Worm (Caenorhabditis elegans) whole organism, young adult: ENCODE results near the gene F49E11.2.
A peak's percentile ranks its signal among the peaks of the same experiment; 100 is the strongest.

Experiments
- B0035.1 ChIP-seq: sonication (generic microtip); optimal IDR thresholded peaks from 2 replicates; lab custom pipeline; 2016; ENCODE audit warnings: missing genetic modification characterization, mild to moderate bottlenecking, missing compliant biosample characterization, missing genotype, missing genetic modification reagents
- B0261.1 ChIP-seq: sonication (generic microtip); optimal IDR thresholded peaks from 2 replicates; lab custom pipeline; 2016; ENCODE audit warnings: mild to moderate bottlenecking, missing genetic modification characterization, moderate library complexity, missing compliant biosample characterization
- C06A6.2 ChIP-seq: fragments of 200-800 bp; sonication (Bioruptor generic); conservative IDR thresholded peaks from 2 replicates; pipeline ENCODE4 v1.3.6; 2022; ENCODE audit warnings: missing genetic modification characterization, missing compliant biosample characterization
- F22D6.2 ChIP-seq: sonication (generic microtip); optimal IDR thresholded peaks from 2 replicates; lab custom pipeline; 2016; ENCODE audit warnings: mild to moderate bottlenecking, missing genetic modification characterization, missing compliant biosample characterization
- F23B12.7 ChIP-seq: sonication (generic microtip); optimal IDR thresholded peaks from 2 replicates; lab custom pipeline; 2017; ENCODE audit warnings: missing genetic modification characterization, mild to moderate bottlenecking, missing compliant biosample characterization, antibody characterized with exemption, moderate library complexity; ENCODE audit not compliant: insufficient read depth
- F33H1.4 ChIP-seq: fragments of 200-800 bp; sonication (Bioruptor generic); IDR thresholded peaks from 2 replicates; pipeline ENCODE4 v1.3.6; 2022; ENCODE audit warnings: missing genetic modification reagents, missing genetic modification characterization, missing compliant biosample characterization
- F37B4.10 ChIP-seq: fragments of 200-800 bp; sonication (Bioruptor generic); IDR thresholded peaks from 2 replicates; pipeline ENCODE4 v1.3.6; 2022; ENCODE audit warnings: missing genetic modification characterization, missing compliant biosample characterization
- K11D2.4 ChIP-seq: fragments of 200-800 bp; sonication (Bioruptor generic); IDR thresholded peaks from 2 replicates; pipeline ENCODE4 v1.3.6; 2022; ENCODE audit warnings: missing genetic modification reagents, missing genetic modification characterization, missing compliant biosample characterization
- K12H6.12 ChIP-seq: fragments of 200-800 bp; sonication (Bioruptor generic); optimal IDR thresholded peaks from 2 replicates; lab custom pipeline; 2018; ENCODE audit warnings: mild to moderate bottlenecking, missing genetic modification characterization, missing compliant biosample characterization
- Y53G8AR.9 ChIP-seq: fragments of 200-800 bp; sonication (Bioruptor generic); conservative IDR thresholded peaks from 2 replicates; pipeline ENCODE4 v1.3.6; 2022; ENCODE audit warnings: missing genetic modification reagents, missing genetic modification characterization, missing compliant biosample characterization
- Y56A3A.18 ChIP-seq: fragments of 200-800 bp; sonication (Bioruptor generic); IDR thresholded peaks from 2 replicates; pipeline ENCODE4 v1.3.6; 2022; ENCODE audit warnings: missing genetic modification reagents, missing genetic modification characterization, missing compliant biosample characterization
- ZK185.1 ChIP-seq: sonication (generic microtip); optimal IDR thresholded peaks from 2 replicates; lab custom pipeline; 2016; ENCODE audit warnings: mild to moderate bottlenecking, missing genetic modification characterization, missing compliant biosample characterization; ENCODE audit not compliant: poor library complexity, severe bottlenecking
- aptf-3 ChIP-seq: fragments of 200-800 bp; sonication (Bioruptor generic); IDR thresholded peaks from 2 replicates; pipeline ENCODE4 v1.3.6; 2022; ENCODE audit warnings: missing genetic modification characterization, missing compliant biosample characterization
- atf-7 ChIP-seq: sonication (generic microtip); optimal IDR thresholded peaks from 2 replicates; lab custom pipeline; 2017; ENCODE audit warnings: mild to moderate bottlenecking, missing genetic modification characterization, missing compliant biosample characterization
- attf-3 ChIP-seq: fragments of 200-800 bp; sonication (Bioruptor generic); conservative IDR thresholded peaks from 2 replicates; pipeline ENCODE4 v1.3.6; 2022; ENCODE audit warnings: missing genetic modification reagents, missing genetic modification characterization, missing compliant biosample characterization
- attf-6 ChIP-seq: fragments of 200-800 bp; sonication (Bioruptor generic); IDR thresholded peaks from 2 replicates; pipeline ENCODE4 v1.3.6; 2022; ENCODE audit warnings: missing genetic modification reagents, missing genetic modification characterization, missing compliant biosample characterization
- ceh-91 ChIP-seq: fragments of 200-800 bp; sonication (Bioruptor generic); IDR thresholded peaks from 2 replicates; pipeline ENCODE4 v1.3.6; 2022; ENCODE audit warnings: missing genetic modification reagents, missing genetic modification characterization, missing compliant biosample characterization
- dpff-1 ChIP-seq: sonication (generic microtip); optimal IDR thresholded peaks from 2 replicates; lab custom pipeline; 2017; ENCODE audit warnings: mild to moderate bottlenecking, missing genetic modification characterization, missing compliant biosample characterization
- egl-18 ChIP-seq: fragments of 200-800 bp; sonication (Bioruptor generic); IDR thresholded peaks from 2 replicates; pipeline ENCODE4 v1.3.6; 2022; ENCODE audit warnings: missing genetic modification reagents, missing genetic modification characterization, missing compliant biosample characterization
- ekl-4 ChIP-seq: fragments of 200-800 bp; sonication (Bioruptor generic); IDR thresholded peaks from 2 replicates; pipeline ENCODE4 v1.3.6; 2022; ENCODE audit warnings: missing genetic modification reagents, missing genetic modification characterization, missing compliant biosample characterization
- hlh-12 ChIP-seq: sonication (generic microtip); optimal IDR thresholded peaks from 2 replicates; lab custom pipeline; 2016; ENCODE audit warnings: missing genetic modification characterization, missing compliant biosample characterization
- hrde-1 ChIP-seq: sonication (generic microtip); optimal IDR thresholded peaks from 2 replicates; lab custom pipeline; 2016; ENCODE audit warnings: missing genetic modification characterization, mild to moderate bottlenecking, missing compliant biosample characterization, moderate library complexity, missing genotype, missing genetic modification reagents, borderline replicate concordance
- hsf-1 ChIP-seq: fragments of 200-800 bp; sonication (Bioruptor generic); IDR thresholded peaks from 2 replicates; pipeline ENCODE4 v1.3.6; 2022; ENCODE audit warnings: missing genetic modification reagents, missing genetic modification characterization, missing compliant biosample characterization
- let-607 ChIP-seq, 2 experiments: fragments of 200-800 bp in 1 of 2; sonication (Bioruptor generic) in 1 of 2; sonication (generic microtip) in 1 of 2; optimal IDR thresholded peaks; 2 replicates each; lab custom pipeline; 2016 to 2018; ENCODE audit warnings: mild to moderate bottlenecking in 2 of 2, missing compliant biosample characterization in 2 of 2, missing genetic modification characterization in 2 of 2, moderate library complexity in 2 of 2, missing genotype in 1 of 2
- lin-54 ChIP-seq: fragments of 200-800 bp; sonication (Bioruptor generic); optimal IDR thresholded peaks from 2 replicates; lab custom pipeline; 2018; ENCODE audit warnings: mild to moderate bottlenecking, missing genetic modification characterization, missing compliant biosample characterization
- lsl-1 ChIP-seq: fragments of 200-800 bp; sonication (Bioruptor generic); optimal IDR thresholded peaks from 2 replicates; lab custom pipeline; 2018; ENCODE audit warnings: mild to moderate bottlenecking, missing genetic modification characterization, moderate library complexity, missing compliant biosample characterization
- madf-10 ChIP-seq: sonication (generic microtip); optimal IDR thresholded peaks from 2 replicates; lab custom pipeline; 2016; ENCODE audit warnings: mild to moderate bottlenecking, missing genetic modification characterization, missing compliant biosample characterization
- madf-3 ChIP-seq: fragments of 200-800 bp; sonication (Bioruptor generic); IDR thresholded peaks from 2 replicates; pipeline ENCODE4 v1.3.6; 2022; ENCODE audit warnings: missing genetic modification reagents, missing genetic modification characterization, missing compliant biosample characterization
- mes-4 ChIP-seq: sonication (generic microtip); optimal IDR thresholded peaks from 2 replicates; lab custom pipeline; 2016; ENCODE audit warnings: missing genotype, missing genetic modification characterization, missing compliant biosample characterization
- mxl-1 ChIP-seq: sonication (generic microtip); optimal IDR thresholded peaks from 2 replicates; lab custom pipeline; 2016; ENCODE audit warnings: missing genetic modification characterization, missing compliant biosample characterization
- nhr-179 ChIP-seq: sonication (generic microtip); optimal IDR thresholded peaks from 2 replicates; lab custom pipeline; 2016; ENCODE audit warnings: mild to moderate bottlenecking, missing genetic modification characterization, missing compliant biosample characterization
- nhr-80 ChIP-seq: sonication (generic microtip); optimal IDR thresholded peaks from 2 replicates; lab custom pipeline; 2016; ENCODE audit warnings: missing genetic modification characterization, missing compliant biosample characterization
- nhr-90 ChIP-seq: sonication (generic microtip); optimal IDR thresholded peaks from 2 replicates; lab custom pipeline; 2016; ENCODE audit warnings: missing genotype, mild to moderate bottlenecking, missing genetic modification characterization, missing compliant biosample characterization
- rcor-1 ChIP-seq: fragments of 200-800 bp; sonication (Bioruptor generic); IDR thresholded peaks from 2 replicates; pipeline ENCODE4 v1.3.6; 2022; ENCODE audit warnings: missing genetic modification reagents, missing genetic modification characterization, missing compliant biosample characterization
- rec-8 ChIP-seq, 2 experiments: sonication (generic microtip); optimal IDR thresholded peaks; 2 replicates each; lab custom pipeline; 2016; ENCODE audit warnings: mild to moderate bottlenecking in 2 of 2, missing genetic modification characterization in 2 of 2, missing genetic modification reagents in 2 of 2, missing genotype in 2 of 2, missing biosample characterization in 1 of 2, missing compliant biosample characterization in 1 of 2, moderate library complexity in 1 of 2
- repo-1 ChIP-seq: sonication (generic microtip); optimal IDR thresholded peaks from 2 replicates; lab custom pipeline; 2017; ENCODE audit warnings: mild to moderate bottlenecking, missing genetic modification characterization, missing compliant biosample characterization
- rpc-1 ChIP-seq, 2 experiments: fragments of 150-350 bp in 1 of 2; sonication (generic microtip) in 1 of 2; optimal IDR thresholded peaks; 2 replicates each; lab custom pipeline; 2014 to 2018; ENCODE audit warnings: missing biosample characterization in 1 of 2, missing genetic modification characterization in 1 of 2, missing genetic modification reagents in 1 of 2, missing genotype in 1 of 2
- sdz-38 ChIP-seq: sonication (generic microtip); optimal IDR thresholded peaks from 2 replicates; lab custom pipeline; 2016; ENCODE audit warnings: missing genotype, missing genetic modification characterization, missing compliant biosample characterization
- unc-130 ChIP-seq: sonication (generic microtip); optimal IDR thresholded peaks from 2 replicates; lab custom pipeline; 2016; ENCODE audit warnings: missing genetic modification reagents, missing genetic modification characterization, missing compliant biosample characterization
- zfh-2 ChIP-seq: fragments of 200-800 bp; sonication (Bioruptor generic); conservative IDR thresholded peaks from 2 replicates; pipeline ENCODE4 v1.3.6; 2022; ENCODE audit warnings: missing genetic modification reagents, missing genetic modification characterization, missing compliant biosample characterization
- ztf-18 ChIP-seq: sonication (generic microtip); optimal IDR thresholded peaks from 2 replicates; lab custom pipeline; 2016; ENCODE audit warnings: missing genotype, mild to moderate bottlenecking, missing genetic modification characterization, missing compliant biosample characterization
- ztf-25 ChIP-seq: fragments of 200-800 bp; sonication (Bioruptor generic); IDR thresholded peaks from 2 replicates; pipeline ENCODE4 v1.3.6; 2022; ENCODE audit warnings: missing genetic modification reagents, missing genetic modification characterization, missing compliant biosample characterization

Gene F49E11.2

DNA sequence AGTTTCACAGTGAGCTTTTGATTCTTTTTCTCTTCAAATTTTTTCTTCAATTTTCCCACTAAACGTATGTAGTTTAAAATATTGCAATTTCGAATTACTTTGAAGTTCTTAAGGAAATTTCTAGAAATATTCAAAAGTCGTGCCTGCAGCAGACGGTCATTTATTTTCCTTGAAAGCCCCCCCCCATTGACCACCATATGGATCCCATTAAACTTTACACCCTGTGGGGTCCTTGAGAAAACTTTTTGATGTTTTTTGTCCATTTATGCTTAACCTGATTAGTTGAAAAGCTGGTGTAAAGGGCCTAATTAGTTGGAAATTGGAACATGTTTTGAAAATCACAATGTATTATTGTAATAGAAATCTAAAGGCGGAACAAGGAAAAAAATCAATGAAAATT, 29.3 kb downstream of the F49E11.2 start (continued):
- TF ChIP-seq F23B12.7 (no peak), sdz-38 (tag; lab: Kevin White, UChicago) (no peak), B0035.1 (tag; lab: Kevin White, UChicago) (no peak), ceh-91 (GFP tag; lab: Robert Waterston, UW) (no peak)

DNA sequence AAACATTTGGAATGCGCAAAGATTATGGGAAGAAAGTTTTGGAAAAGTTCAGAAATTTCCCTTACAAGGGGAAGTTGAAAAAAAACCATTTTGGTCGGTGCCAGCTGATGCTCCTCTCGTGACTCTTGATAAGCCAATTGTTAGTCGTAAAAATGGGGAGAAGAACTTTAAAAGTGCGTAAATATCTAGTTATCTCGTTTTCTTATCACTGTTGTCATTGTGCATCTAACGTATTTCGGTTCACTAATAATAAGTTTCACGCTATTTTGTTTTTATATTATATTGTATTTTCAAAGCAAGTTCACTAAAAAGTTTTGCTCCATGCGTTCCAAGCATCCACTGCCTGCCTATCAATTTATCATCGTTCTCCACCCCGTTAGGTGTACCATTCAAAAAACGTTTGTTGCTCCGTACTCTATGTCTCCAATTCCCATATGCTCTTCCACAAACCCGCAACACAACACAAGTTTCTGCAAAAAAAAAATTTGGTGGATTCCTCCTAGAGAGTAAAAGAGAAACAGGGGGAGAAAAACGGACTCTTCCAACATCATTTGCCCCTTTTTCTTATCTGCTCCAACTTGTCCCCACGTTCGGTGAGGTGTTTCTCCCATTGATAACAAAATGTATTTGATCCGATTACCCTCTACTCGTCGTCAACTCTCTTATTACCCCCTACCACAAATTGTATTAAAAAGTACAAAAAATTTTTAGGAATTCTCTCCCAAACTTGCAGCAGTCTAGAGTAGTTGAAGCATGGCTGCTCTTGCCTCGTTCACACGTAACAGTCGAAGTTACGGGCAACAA, 30.2 kb downstream of the F49E11.2 start, which contains the start of gene mbk-2:
TSS of gene mbk-2 (plus strand) at position 754 of the 804 bp plus-strand sequence.
- TF ChIP-seq Y53G8AR.9 (no peak), F33H1.4 (no peak), zfh-2 (GFP tag; lab: Robert Waterston, UW) (no peak), Y56A3A.18 (GFP tag; lab: Robert Waterston, UW) (no peak), nhr-80 (tag; lab: Kevin White, UChicago) (peak; percentile 16), let-607 (tag; optimal IDR thresholded peaks at IDR 0.05; lab: Kevin White, UChicago) (no peak), unc-130 (GFP tag; lab: Kevin White, UChicago) (no peak), K12H6.12 (tag; lab: Kevin White, UChicago) (no peak)

DNA sequence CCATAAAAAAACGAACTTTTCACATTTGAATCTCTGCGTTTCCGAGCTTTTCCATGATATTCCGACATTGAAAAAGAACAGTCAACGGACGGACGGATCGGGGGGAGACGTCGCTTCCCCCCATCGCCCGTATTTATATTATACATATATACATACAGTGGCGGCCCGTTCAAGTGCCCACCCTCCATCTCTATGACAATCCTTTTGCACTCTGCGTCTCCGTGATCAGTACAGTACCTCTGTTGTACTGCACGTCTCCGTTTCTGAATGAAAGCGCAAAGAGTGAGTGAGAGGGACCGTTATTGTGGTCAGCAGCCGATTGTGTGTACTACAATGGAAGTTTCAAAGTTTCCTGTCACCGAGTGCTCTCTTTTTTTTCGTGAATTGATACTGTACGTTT, 39.7 kb downstream of the F49E11.2 start:
- TF ChIP-seq F22D6.2 (tag; lab: Kevin White, UChicago) (no peak), hsf-1 (GFP tag; lab: Robert Waterston, UW) (no peak), madf-3 (GFP tag; lab: Robert Waterston, UW) (no peak), atf-7 (no peak), nhr-90 (tag; lab: Kevin White, UChicago) (no peak), nhr-179 (no peak), F37B4.10 (GFP tag; lab: Robert Waterston, UW) (no peak), rpc-1 (optimal IDR thresholded peaks at IDR 0.05; lab: Kevin White, UChicago) (no peak), rpc-1 (tag; optimal IDR thresholded peaks at IDR 0.05; lab: Kevin White, UChicago) (no peak), madf-10 (no peak), hlh-12 (tag; lab: Kevin White, UChicago) (no peak), K11D2.4 (no peak), rcor-1 (GFP tag; lab: Robert Waterston, UW) (no peak), aptf-3 (GFP tag; lab: Robert Waterston, UW) (no peak), K12H6.12 (tag; lab: Kevin White, UChicago) (no peak), B0261.1 (tag; lab: Kevin White, UChicago) (no peak), ekl-4 (no peak)

DNA sequence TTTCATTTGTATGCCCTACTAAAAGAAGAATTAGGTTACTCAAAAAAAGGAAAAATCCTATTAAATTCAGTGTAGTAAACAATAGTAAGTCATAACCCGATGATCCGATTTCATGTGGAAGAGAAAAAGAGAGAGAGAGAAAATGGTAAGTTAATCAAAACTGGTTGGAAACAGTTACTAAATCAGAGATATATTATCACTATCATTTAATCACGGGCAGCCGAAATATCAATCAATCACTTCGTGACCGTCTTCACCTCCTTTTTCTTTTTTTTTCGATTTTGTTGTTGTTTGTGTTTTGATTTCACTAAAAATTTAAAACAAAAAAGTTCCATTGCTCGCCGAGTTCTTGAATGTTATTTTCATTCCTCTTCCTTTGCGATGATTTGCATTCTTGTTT, 41.2 kb downstream of the F49E11.2 start:
- TF ChIP-seq attf-3 (no peak), ZK185.1 (no peak), K11D2.4 (no peak), rpc-1 (optimal IDR thresholded peaks at IDR 0.05; lab: Kevin White, UChicago) (no peak), rpc-1 (tag; optimal IDR thresholded peaks at IDR 0.05; lab: Kevin White, UChicago) (no peak), B0261.1 (tag; lab: Kevin White, UChicago) (no peak), ztf-25 (GFP tag; lab: Robert Waterston, UW) (no peak), egl-18 (GFP tag; lab: Robert Waterston, UW) (no peak), lin-54 (GFP tag; lab: Kevin White, UChicago) (no peak), rec-8 (tag; optimal IDR thresholded peaks at IDR 0.05; lab: Kevin White, UChicago) (no peak), lsl-1 (GFP tag; lab: Kevin White, UChicago) (no peak), C06A6.2 (GFP tag; lab: Robert Waterston, UW) (no peak), hrde-1 (tag; lab: Kevin White, UChicago) (no peak), ztf-18 (tag; lab: Kevin White, UChicago) (no peak), mxl-1 (no peak), repo-1 (tag; lab: Kevin White, UChicago) (no peak), mes-4 (tag; lab: Kevin White, UChicago) (no peak), dpff-1 (tag; lab: Kevin White, UChicago) (no peak), attf-6 (no peak), rcor-1 (GFP tag; lab: Robert Waterston, UW) (no peak)
